Fruit fly (Drosophila melanogaster) whole organism, embryonic: Measurements from ENCODE around the gene Hsp70Ba.
"Not testable (repeated sequence)": the region's sequence is repeated elsewhere in the genome, so short reads cannot be mapped to it uniquely, and the experiment has no call there.

ENCODE experiments used
- CG15479 ChIP-seq: fragments of 200-800 bp; sonication (Bioruptor generic); optimal IDR thresholded peaks from 3 replicates; lab custom pipeline; 2019; ENCODE audit warnings: missing biosample characterization, mild to moderate bottlenecking, missing genetic modification characterization, moderate library complexity
- CG7987 ChIP-seq: fragments of 200-800 bp; sonication (Bioruptor generic); optimal IDR thresholded peaks from 2 replicates; lab custom pipeline; 2018; ENCODE audit warnings: missing biosample characterization, mild to moderate bottlenecking, missing genetic modification characterization, moderate library complexity
- CG8478 ChIP-seq: fragments of >200 bp; optimal IDR thresholded peaks from 2 replicates; lab custom pipeline; 2018
- CG9215 ChIP-seq: fragments of 200-800 bp; sonication (Bioruptor generic); IDR thresholded peaks from 2 replicates; pipeline ENCODE4 v1.3.6; 2022; ENCODE audit warnings: missing biosample characterization, missing genetic modification characterization
- Dip2 ChIP-seq: fragments of 200-800 bp; sonication (Bioruptor generic); IDR thresholded peaks from 2 replicates; pipeline ENCODE4 v1.3.6; 2022; ENCODE audit warnings: missing biosample characterization, missing genetic modification characterization
- Rfx ChIP-seq: fragments of 200-800 bp; sonication (Bioruptor generic); IDR thresholded peaks from 2 replicates; pipeline ENCODE4 v1.3.6; 2022; ENCODE audit warnings: missing biosample characterization, missing genetic modification characterization
- jing ChIP-seq: fragments of 200-800 bp; sonication (Bioruptor generic); optimal IDR thresholded peaks from 2 replicates; lab custom pipeline; 2018; ENCODE audit warnings: missing biosample characterization, mild to moderate bottlenecking, missing genetic modification characterization

DNA sequence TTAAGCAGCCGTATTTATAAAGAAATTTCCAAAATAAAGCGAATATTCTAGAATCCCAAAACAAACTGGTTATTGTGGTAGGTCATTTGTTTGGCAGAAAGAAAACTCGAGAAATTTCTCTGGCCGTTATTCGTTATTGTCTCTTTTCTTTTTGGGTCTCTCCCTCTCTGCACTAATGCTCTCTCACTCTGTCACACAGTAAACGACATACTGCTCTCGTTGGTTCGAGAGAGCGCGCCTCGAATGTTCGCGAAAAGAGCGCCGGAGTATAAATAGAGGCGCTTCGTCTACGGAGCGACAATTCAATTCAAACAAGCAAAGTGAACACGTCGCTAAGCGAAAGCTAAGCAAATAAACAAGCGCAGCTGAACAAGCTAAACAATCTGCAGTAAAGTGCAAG, 41.2 kb upstream of the Hsp70Ba start, which contains the start of gene Hsp70Bc:
- not testable (repeated sequence) for TF ChIP-seq CG9215; Rfx; CG8478 (lab: Kevin White, UChicago); jing; CG7987 (GFP tag; lab: Kevin White, UChicago); Dip2 (GFP tag; lab: Robert Waterston, UW); CG15479 (GFP tag; lab: Kevin White, UChicago)
